Fruit fly (Drosophila melanogaster) whole organism, embryonic: ENCODE results near the gene Zaf1.
A peak's percentile ranks its signal among the peaks of the same experiment; 100 is the strongest.

Experiments used
- Drgx ChIP-seq: fragments of 200-800 bp; sonication (Bioruptor generic); IDR thresholded peaks from 2 replicates; pipeline ENCODE4 v1.3.6; 2022; ENCODE audit warnings: missing biosample characterization, missing genetic modification characterization
- Hr51 ChIP-seq, 2 experiments: fragments of 200-800 bp; sonication (Bioruptor generic); optimal IDR thresholded peaks; 2 replicates in 1 of 2; 3 replicates in 1 of 2; lab custom pipeline; 2016 to 2018; ENCODE audit warnings: missing biosample characterization in 2 of 2, missing genetic modification characterization in 2 of 2, mild to moderate bottlenecking in 1 of 2, moderate library complexity in 1 of 2
- ken ChIP-seq: fragments of 200-800 bp; sonication (Bioruptor generic); IDR thresholded peaks from 3 replicates; pipeline ENCODE4 v1.3.6; 2022; ENCODE audit warnings: missing biosample characterization, missing genetic modification characterization

DNA sequence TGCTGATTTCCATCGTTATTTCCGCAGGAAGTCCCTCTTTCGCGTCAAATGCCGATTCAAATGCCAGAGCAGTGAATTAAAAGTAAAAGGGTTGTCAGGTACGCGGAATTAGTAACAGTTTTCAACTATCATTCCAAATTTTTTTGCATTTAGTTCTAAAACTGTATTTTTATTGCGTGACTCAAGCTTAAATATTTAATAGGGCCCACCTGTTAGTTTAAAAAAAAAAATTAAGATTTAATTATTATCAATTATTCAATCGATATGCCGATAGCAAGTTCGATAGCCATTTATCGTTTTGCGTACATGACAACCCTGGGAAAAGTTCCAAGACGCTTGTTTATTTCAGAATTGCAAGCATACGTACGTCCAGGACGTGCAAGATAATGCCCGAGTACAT lies 2.4 kb downstream of the Zaf1 start, which contains the start of gene CG14711:
- TF ChIP-seq ken (GFP tag; lab: Robert Waterston, UW), result peak; percentile 65; the same call in 1 of the 3 replicates
- TF ChIP-seq Drgx (GFP tag; lab: Robert Waterston, UW), result peak; percentile 67
- peak in 1 of 2 experiments; percentile 64 for TF ChIP-seq Hr51 (GFP tag; optimal IDR thresholded peaks at IDR 0.05; lab: Kevin White, UChicago)
